Worm (Caenorhabditis elegans) whole organism, midembryonic: ENCODE results near the gene his-35.
A peak's percentile ranks its signal among the peaks of the same experiment; 100 is the strongest.

Source experiments
- T22C8.4 ChIP-seq: fragments of 200-800 bp; sonication (Bioruptor generic); IDR thresholded peaks from 2 replicates; pipeline ENCODE4 v1.3.6; 2022; ENCODE audit warnings: missing genetic modification characterization, missing compliant biosample characterization
- cog-1 ChIP-seq: sonication (generic microtip); optimal IDR thresholded peaks from 2 replicates; lab custom pipeline; 2016; ENCODE audit warnings: missing genetic modification characterization, missing compliant biosample characterization
- flt-1 ChIP-seq: fragments of 200-800 bp; sonication (Bioruptor generic); IDR thresholded peaks from 2 replicates; pipeline ENCODE4 v1.3.6; 2022; ENCODE audit warnings: missing genetic modification characterization, missing compliant biosample characterization
- klf-2 ChIP-seq: fragments of 200-800 bp; sonication (Bioruptor generic); conservative IDR thresholded peaks from 2 replicates; pipeline ENCODE4 v1.3.6; 2022; ENCODE audit warnings: missing genetic modification reagents, missing genetic modification characterization, missing compliant biosample characterization
- med-1 ChIP-seq: sonication (generic microtip); optimal IDR thresholded peaks from 2 replicates; lab custom pipeline; 2017; ENCODE audit warnings: missing genetic modification characterization, mild to moderate bottlenecking, missing compliant biosample characterization, antibody characterized with exemption, missing genetic modification reagents; ENCODE audit not compliant: insufficient read depth
- ref-1 ChIP-seq: fragments of 200-800 bp; sonication (Bioruptor generic); conservative IDR thresholded peaks from 2 replicates; pipeline ENCODE4 v1.3.6; 2022; ENCODE audit warnings: missing genetic modification reagents, missing genetic modification characterization, missing compliant biosample characterization
- tab-1 ChIP-seq: fragments of 200-800 bp; sonication (Bioruptor generic); IDR thresholded peaks from 2 replicates; pipeline ENCODE4 v1.3.6; 2022; ENCODE audit warnings: missing genetic modification characterization, missing compliant biosample characterization
- ztf-23 ChIP-seq: fragments of 200-800 bp; sonication (Bioruptor generic); IDR thresholded peaks from 2 replicates; pipeline ENCODE4 v1.3.6; 2022; ENCODE audit warnings: missing genetic modification reagents, missing genetic modification characterization, missing compliant biosample characterization
- ztf-29 ChIP-seq: fragments of 200-800 bp; sonication (Bioruptor generic); IDR thresholded peaks from 2 replicates; pipeline ENCODE4 v1.3.6; 2022; ENCODE audit warnings: missing genetic modification reagents, missing genetic modification characterization, missing compliant biosample characterization

his-35 gene

ce11 chrV:9571673-9572072, 26.6 kb upstream of the his-35 start:
- no peak for TF ChIP-seq tab-1 (GFP tag; lab: Robert Waterston, UW)
- TF ChIP-seq flt-1, result no peak
- no peak for TF ChIP-seq T22C8.4 (GFP tag; lab: Robert Waterston, UW)
- TF ChIP-seq ztf-23, result no peak
- TF ChIP-seq ztf-29 (GFP tag; lab: Robert Waterston, UW), result no peak
- TF ChIP-seq ref-1 (GFP tag; lab: Robert Waterston, UW), result no peak
- no peak for TF ChIP-seq cog-1
- TF ChIP-seq klf-2 (GFP tag; lab: Robert Waterston, UW), result no peak
- TF ChIP-seq med-1, result no peak

ce11 chrV:9571056-9571455, 26.0 kb upstream of the his-35 start:
- TF ChIP-seq T22C8.4 (GFP tag; lab: Robert Waterston, UW) (no peak), ztf-23 (no peak), flt-1 (no peak), tab-1 (GFP tag; lab: Robert Waterston, UW) (no peak), cog-1 (no peak), klf-2 (GFP tag; lab: Robert Waterston, UW) (no peak), med-1 (no peak), ref-1 (GFP tag; lab: Robert Waterston, UW) (no peak), ztf-29 (GFP tag; lab: Robert Waterston, UW) (no peak)

- TF ChIP-seq ztf-29 (GFP tag; lab: Robert Waterston, UW) (no peak), ref-1 (GFP tag; lab: Robert Waterston, UW) (no peak), klf-2 (GFP tag; lab: Robert Waterston, UW) (no peak), ztf-23 (no peak), tab-1 (GFP tag; lab: Robert Waterston, UW) (no peak), cog-1 (no peak), flt-1 (no peak), med-1 (no peak), T22C8.4 (GFP tag; lab: Robert Waterston, UW) (no peak)
Measured at ce11 chrV:9570197-9570596, 25.1 kb upstream of the his-35 start, which contains the start of gene F25B3.5. F25B3.5 (minus strand) TSS chrV:9570297.

ce11 chrV:9568707-9569106, 23.6 kb upstream of the his-35 start, which contains the start of gene F25B3.4:
F25B3.4 (minus strand) TSS chrV:9568807.
- TF ChIP-seq ztf-23 (no peak), med-1 (no peak), cog-1 (no peak), T22C8.4 (GFP tag; lab: Robert Waterston, UW) (no peak), ztf-29 (GFP tag; lab: Robert Waterston, UW) (no peak), tab-1 (GFP tag; lab: Robert Waterston, UW) (no peak), klf-2 (GFP tag; lab: Robert Waterston, UW) (no peak), ref-1 (GFP tag; lab: Robert Waterston, UW) (no peak), flt-1 (no peak)

- TF ChIP-seq ztf-23, result no peak
- no peak for TF ChIP-seq ref-1 (GFP tag; lab: Robert Waterston, UW)
- no peak for TF ChIP-seq T22C8.4 (GFP tag; lab: Robert Waterston, UW)
- no peak for TF ChIP-seq cog-1
- TF ChIP-seq med-1, result no peak
- TF ChIP-seq flt-1, result no peak
- no peak for TF ChIP-seq klf-2 (GFP tag; lab: Robert Waterston, UW)
Measured at ce11 chrV:9563585-9563984, 18.5 kb upstream of the his-35 start.

ce11 chrV:9561624-9562179, 16.6 kb upstream of the his-35 start, which contains the start of gene rgef-1:
rgef-1 (minus strand) TSS chrV:9561674.
- TF ChIP-seq ztf-23 (peak; percentile 34; the same call in 1 of the 2 replicates), ztf-29 (GFP tag; lab: Robert Waterston, UW) (no peak)

ce11 chrV:9556668-9557067, 11.6 kb upstream of the his-35 start:
- TF ChIP-seq med-1, result no peak
- no peak for TF ChIP-seq klf-2 (GFP tag; lab: Robert Waterston, UW)
- TF ChIP-seq ref-1 (GFP tag; lab: Robert Waterston, UW), result no peak
- no peak for TF ChIP-seq cog-1
- TF ChIP-seq T22C8.4 (GFP tag; lab: Robert Waterston, UW), result no peak
- TF ChIP-seq flt-1, result no peak
- no peak for TF ChIP-seq ztf-23
- no peak for TF ChIP-seq tab-1 (GFP tag; lab: Robert Waterston, UW)
- TF ChIP-seq ztf-29 (GFP tag; lab: Robert Waterston, UW), result no peak

- TF ChIP-seq med-1 (no peak), ref-1 (GFP tag; lab: Robert Waterston, UW) (no peak), cog-1 (no peak), T22C8.4 (GFP tag; lab: Robert Waterston, UW) (no peak), flt-1 (no peak), klf-2 (GFP tag; lab: Robert Waterston, UW) (no peak), ztf-29 (GFP tag; lab: Robert Waterston, UW) (no peak), ztf-23 (no peak), tab-1 (GFP tag; lab: Robert Waterston, UW) (no peak)
Measured at ce11 chrV:9550313-9550712, 5.2 kb upstream of the his-35 start, which contains the start of gene ehbp-1. ehbp-1 (plus strand) TSS chrV:9550644.

- TF ChIP-seq ztf-29 (GFP tag; lab: Robert Waterston, UW) (no peak), cog-1 (peak; percentile 23), flt-1 (no peak), ref-1 (GFP tag; lab: Robert Waterston, UW) (no peak)
Measured at ce11 chrV:9549459-9549858, 4.4 kb upstream of the his-35 start, which contains the start of gene nstp-10. nstp-10 (minus strand) TSS chrV:9549836.

- TF ChIP-seq ztf-29 (GFP tag; lab: Robert Waterston, UW) (no peak; the same call in 1 of the 2 replicates), T22C8.4 (GFP tag; lab: Robert Waterston, UW) (no peak), med-1 (no peak), tab-1 (GFP tag; lab: Robert Waterston, UW) (peak; percentile 50; the same call in 1 of the 2 replicates), ztf-23 (peak; percentile 83), ref-1 (GFP tag; lab: Robert Waterston, UW) (no peak), flt-1 (peak; percentile 81), cog-1 (peak; percentile 93), klf-2 (GFP tag; lab: Robert Waterston, UW) (no peak)
Measured at ce11 chrV:9546860-9547269, 1.8 kb upstream of the his-35 start, which contains the start of gene his-37. his-37 (plus strand) TSS chrV:9547105.
